Fruit fly (Drosophila melanogaster) S2 (cell line): ENCODE results near the gene Vha16-2.

Source experiments
- CG8478 ChIP-seq: fragments of >200 bp; optimal IDR thresholded peaks from 2 replicates; lab custom pipeline; 2018
- CTCF ChIP-seq, 2 experiments: fragments of >200 bp; optimal IDR thresholded peaks; 2 replicates each; lab custom pipeline; 2018

Vha16-2 gene

dm6 chr3L:11516229-11516628, 41.5 kb downstream of the Vha16-2 start:
- TF ChIP-seq CTCF (optimal IDR thresholded peaks at IDR 0.05; lab: Kevin White, UChicago), result no peak
- no peak for TF ChIP-seq CG8478

DNA sequence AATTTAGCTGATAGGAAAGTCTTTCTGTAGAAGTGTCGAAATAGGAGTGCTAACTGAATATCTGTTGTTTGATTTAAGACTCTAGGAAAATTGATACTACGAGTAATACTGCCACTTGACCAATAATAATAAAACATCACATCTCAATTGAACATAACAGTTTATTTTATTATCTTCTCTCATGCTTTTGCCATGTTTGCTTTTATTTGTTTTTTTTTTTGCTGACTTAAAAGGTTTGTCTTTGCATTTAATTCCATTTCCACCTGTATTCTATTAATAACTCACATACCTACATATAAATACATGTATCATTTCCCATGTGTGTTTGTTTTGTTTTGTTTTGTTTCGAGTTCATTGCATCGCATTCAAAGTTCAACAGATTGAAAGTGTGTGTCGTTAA, 47.9 kb downstream of the Vha16-2 start, which contains the start of the genes CG11714 and Fuca:
Gene CG11714, minus strand, starts transcription at position 101 of the 400 bp plus-strand sequence.
Gene Fuca, minus strand, starts transcription at position 101 of the 400 bp plus-strand sequence.
- TF ChIP-seq CTCF (optimal IDR thresholded peaks at IDR 0.05; lab: Kevin White, UChicago) (no peak), CG8478 (no peak)

DNA sequence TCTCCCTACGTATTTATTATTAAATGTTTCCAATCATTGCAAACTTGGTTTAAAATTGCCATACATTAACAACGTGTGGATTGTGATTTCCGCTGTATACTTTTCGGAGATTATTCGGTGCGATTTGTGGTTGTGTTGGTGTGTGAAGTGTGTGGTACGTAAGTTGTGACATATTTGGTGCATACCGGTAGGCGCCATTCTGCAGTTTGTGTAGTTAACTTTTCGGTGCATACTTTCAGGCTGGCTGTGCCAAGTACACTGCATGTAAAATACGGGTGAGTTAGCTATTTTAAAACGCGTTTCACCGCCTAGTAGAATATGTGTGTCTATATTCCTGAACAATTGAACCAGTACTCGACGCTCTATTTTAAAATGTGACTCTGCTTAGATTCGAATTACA, 48.5 kb downstream of the Vha16-2 start:
- TF ChIP-seq CG8478 (no peak), CTCF (optimal IDR thresholded peaks at IDR 0.05; lab: Kevin White, UChicago) (peak; percentile 74 to 75)
